Worm (Caenorhabditis elegans): ENCODE data around the gene gmpr-1.

The gmpr-1 gene

DNA sequence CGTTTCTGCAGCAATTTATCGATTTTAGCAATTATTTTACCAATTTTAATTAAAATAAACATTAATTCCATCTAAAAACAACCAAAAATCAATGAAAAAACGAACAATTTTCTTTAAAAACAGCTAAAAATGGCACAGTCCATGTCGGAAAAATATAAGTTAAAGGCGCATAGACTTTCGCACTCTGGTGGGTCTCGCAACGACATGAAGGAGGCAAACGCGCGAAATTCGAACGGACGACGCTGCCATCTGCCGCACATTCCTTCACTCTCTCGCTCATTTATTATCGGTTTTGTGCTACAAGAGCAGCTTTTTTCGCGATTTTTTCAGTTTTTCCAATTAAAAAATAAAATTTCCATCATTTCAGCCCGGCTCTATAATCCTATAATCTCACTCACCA lies 24.4 kb downstream of the gmpr-1 start, which contains the start of gene mcm-7:
mcm-7 (plus strand) TSS at position 368 of the 400 bp plus-strand sequence.
- TF ChIP-seq nhr-11 (tag; optimal IDR thresholded peaks at IDR 0.05): peak; percentile 14
- peak; percentile 79 for TF ChIP-seq mes-2 (tag; optimal IDR thresholded peaks at IDR 0.05; ENCODE audit: poor library complexity, severe bottlenecking)
- TF ChIP-seq ceh-20 (GFP tag; IDR thresholded peaks at IDR 0.05): no peak
- TF ChIP-seq hlh-30 (tag; optimal IDR thresholded peaks at IDR 0.05; ENCODE audit: insufficient read depth): no peak
- peak; percentile 93 for TF ChIP-seq dpl-1 (GFP tag; optimal IDR thresholded peaks at IDR 0.05)
- TF ChIP-seq nhr-237 (tag; optimal IDR thresholded peaks at IDR 0.05): no peak
- no peak for TF ChIP-seq spr-3 (GFP tag; optimal IDR thresholded peaks at IDR 0.05)
- no peak for TF ChIP-seq snpc-4 (tag; optimal IDR thresholded peaks at IDR 0.05)
- TF ChIP-seq aha-1 (tag): peak; percentile 68
- TF ChIP-seq saeg-2 (GFP tag; IDR thresholded peaks at IDR 0.05): no peak
- no peak for TF ChIP-seq T26A8.4 (GFP tag; IDR thresholded peaks at IDR 0.05)
- TF ChIP-seq nhr-28 (tag; optimal IDR thresholded peaks at IDR 0.05): peak; percentile 23
- TF ChIP-seq mxl-2 (GFP tag; conservative IDR thresholded peaks at IDR 0.05): no peak
- peak; percentile 70 for TF ChIP-seq nhr-6 (tag; optimal IDR thresholded peaks at IDR 0.05)
- TF ChIP-seq ZK546.5 (tag; optimal IDR thresholded peaks at IDR 0.05): no peak
- peak; percentile 8 for TF ChIP-seq zip-2 (tag; optimal IDR thresholded peaks at IDR 0.05)
- TF ChIP-seq jun-1 (tag; optimal IDR thresholded peaks at IDR 0.05): no peak
- TF ChIP-seq mdt-29 (GFP tag; IDR thresholded peaks at IDR 0.05): no peak
- no peak for TF ChIP-seq dmd-9 (GFP tag; IDR thresholded peaks at IDR 0.05)
- TF ChIP-seq daf-16 (GFP tag; optimal IDR thresholded peaks at IDR 0.05): no peak
- no peak for TF ChIP-seq daf-16 (tag; optimal IDR thresholded peaks at IDR 0.05)
- TF ChIP-seq hlh-11 (tag; optimal IDR thresholded peaks at IDR 0.05): peak; percentile 42
- peak; percentile 71 for TF ChIP-seq mep-1 (tag; optimal IDR thresholded peaks at IDR 0.05)
- no peak for TF ChIP-seq unc-39 (tag; optimal IDR thresholded peaks at IDR 0.05)
- no peak for TF ChIP-seq ceh-62 (tag; optimal IDR thresholded peaks at IDR 0.05)
- no peak for TF ChIP-seq unc-62 (GFP tag; optimal IDR thresholded peaks at IDR 0.05 in 1 of 2)
- TF ChIP-seq unc-62 (tag; optimal IDR thresholded peaks at IDR 0.05): no peak
- no peak for TF ChIP-seq lir-3 (tag; optimal IDR thresholded peaks at IDR 0.05)
- TF ChIP-seq set-16 (GFP tag; IDR thresholded peaks at IDR 0.05): no peak
- TF ChIP-seq ama-1 (optimal IDR thresholded peaks at IDR 0.05): peak; percentile 31
- no peak for TF ChIP-seq ceh-44 (GFP tag; IDR thresholded peaks at IDR 0.05)
- TF ChIP-seq lin-38 (GFP tag; IDR thresholded peaks at IDR 0.05): peak; percentile 68
- TF ChIP-seq nhr-102 (tag; optimal IDR thresholded peaks at IDR 0.05): no peak
- no peak for TF ChIP-seq skn-1 (tag; optimal IDR thresholded peaks at IDR 0.05)
- peak; percentile 33 for TF ChIP-seq lin-13 (GFP tag; optimal IDR thresholded peaks at IDR 0.05)
- TF ChIP-seq lin-15B (tag; optimal IDR thresholded peaks at IDR 0.05): no peak
- TF ChIP-seq F37D6.2 (tag; optimal IDR thresholded peaks at IDR 0.05): no peak
- no peak for TF ChIP-seq ctbp-1 (GFP tag; IDR thresholded peaks at IDR 0.05)
- TF ChIP-seq pqm-1 (tag; optimal IDR thresholded peaks at IDR 0.05): no peak
- no peak for TF ChIP-seq madf-9 (GFP tag; conservative IDR thresholded peaks at IDR 0.05)
- TF ChIP-seq nhr-111 (GFP tag; optimal IDR thresholded peaks at IDR 0.05): no peak
- TF ChIP-seq hif-1 (tag; optimal IDR thresholded peaks at IDR 0.05): peak in 1 of 2 experiments; percentile 30
- peak; percentile 39; the same call in 1 of the 2 replicates for TF ChIP-seq hmg-1.1 (GFP tag; IDR thresholded peaks at IDR 0.05)
- TF ChIP-seq nhr-48 (tag; optimal IDR thresholded peaks at IDR 0.05): no peak
- TF ChIP-seq nhr-42 (GFP tag; IDR thresholded peaks at IDR 0.05): no peak
- peak in 1 of 2 experiments; percentile 78 for TF ChIP-seq lsy-2 (tag; optimal IDR thresholded peaks at IDR 0.05)
- TF ChIP-seq unc-130 (GFP tag; optimal IDR thresholded peaks at IDR 0.05): peak; percentile 22
- TF ChIP-seq dve-1 (tag; optimal IDR thresholded peaks at IDR 0.05; ENCODE audit: insufficient read depth): no peak
- no peak for TF ChIP-seq gei-8 (GFP tag; optimal IDR thresholded peaks at IDR 0.05)
- peak; percentile 25 for TF ChIP-seq dmd-6 (GFP tag; IDR thresholded peaks at IDR 0.05)
